Worm (Caenorhabditis elegans) whole organism, early embryonic: ENCODE measurements around the gene acly-2.

Source experiments
- ama-1 ChIP-seq: fragments of 150-350 bp; optimal IDR thresholded peaks from 2 replicates; lab custom pipeline; 2014
- ceh-13 ChIP-seq: fragments of 200-800 bp; sonication (Bioruptor generic); optimal IDR thresholded peaks from 2 replicates; lab custom pipeline; 2018; ENCODE audit warnings: mild to moderate bottlenecking, missing genetic modification characterization, missing compliant biosample characterization
- ets-7 ChIP-seq: sonication (generic microtip); optimal IDR thresholded peaks from 2 replicates; lab custom pipeline; 2016; ENCODE audit warnings: missing genotype, missing genetic modification characterization, missing compliant biosample characterization
- hmg-4 ChIP-seq: fragments of 200-800 bp; sonication (Bioruptor generic); optimal IDR thresholded peaks from 2 replicates; lab custom pipeline; 2018; ENCODE audit warnings: mild to moderate bottlenecking, missing genetic modification characterization, missing compliant biosample characterization

DNA sequence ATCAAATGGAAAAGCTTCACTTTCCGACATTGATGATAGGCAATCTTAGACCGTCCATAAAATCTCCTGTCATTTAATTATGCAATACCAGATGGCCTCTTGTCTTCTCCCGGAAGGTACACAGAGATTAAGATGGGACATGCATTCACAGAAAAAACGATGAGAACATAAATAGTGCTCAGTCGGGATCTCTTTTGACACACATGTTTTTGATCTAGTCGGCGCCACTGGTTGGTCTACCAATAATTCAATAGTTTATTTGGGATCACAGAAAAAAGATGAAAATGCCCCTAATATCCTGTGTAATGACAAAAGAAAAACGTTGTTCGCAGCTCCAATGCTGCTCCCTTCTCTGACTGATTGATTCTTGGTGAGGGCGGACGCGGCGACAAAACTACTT, 44.8 kb downstream of the acly-2 start:
- TF ChIP-seq ceh-13 (GFP tag; lab: Kevin White, UChicago): no peak
- TF ChIP-seq ama-1 (lab: Kevin White, UChicago): no peak
- TF ChIP-seq hmg-4 (GFP tag; lab: Kevin White, UChicago): no peak
- TF ChIP-seq ets-7 (tag; lab: Kevin White, UChicago): no peak
